Fruit fly (Drosophila melanogaster): Measurements from ENCODE around the gene Eig71Ee.
A peak's percentile ranks its signal among the peaks of the same experiment; 100 is the strongest.

Gene Eig71Ee

dm6 chr3L:15659341-15659740, 3.5 kb upstream of the Eig71Ee start, which contains the start of the genes Eig71Eh and Eig71Ei:
Gene Eig71Eh (minus strand): TSS chr3L:15659441.
Gene Eig71Ei (plus strand): TSS chr3L:15659707.
- no peak for TF ChIP-seq CTCF (optimal IDR thresholded peaks at IDR 0.05)
- TF ChIP-seq CG8478 (optimal IDR thresholded peaks at IDR 0.05): no peak

dm6 chr3L:15657290-15657689, 1.5 kb upstream of the Eig71Ee start, which contains the start of the genes Eig71Ef and Eig71Eg:
Gene Eig71Ef (minus strand): TSS chr3L:15657390.
Gene Eig71Eg (plus strand): TSS chr3L:15657628.
- TF ChIP-seq CG8478 (optimal IDR thresholded peaks at IDR 0.05) (no peak), CTCF (optimal IDR thresholded peaks at IDR 0.05) (no peak)

dm6 chr3L:15652154-15652553, 3.7 kb downstream of the Eig71Ee start, which contains the start of the genes Eig71Ec and Eig71Ed:
Gene Eig71Ec (minus strand): TSS chr3L:15652254.
Gene Eig71Ed (plus strand): TSS chr3L:15652537.
- no peak for TF ChIP-seq CTCF (optimal IDR thresholded peaks at IDR 0.05)
- TF ChIP-seq CG8478 (optimal IDR thresholded peaks at IDR 0.05): no peak

dm6 chr3L:15650552-15650951, 5.3 kb downstream of the Eig71Ee start, which contains the start of gene CG43084:
Gene CG43084 (plus strand): TSS chr3L:15650852.
- TF ChIP-seq CG8478 (optimal IDR thresholded peaks at IDR 0.05) (no peak), CTCF (optimal IDR thresholded peaks at IDR 0.05) (no peak)

dm6 chr3L:15649561-15649960, 6.2 kb downstream of the Eig71Ee start, which contains the start of the genes Eig71Ea and Eig71Eb:
Gene Eig71Ea (minus strand): TSS chr3L:15649661.
Gene Eig71Eb (plus strand): TSS chr3L:15649936.
- TF ChIP-seq CG8478 (optimal IDR thresholded peaks at IDR 0.05) (no peak), CTCF (optimal IDR thresholded peaks at IDR 0.05) (no peak)

- TF ChIP-seq CTCF (optimal IDR thresholded peaks at IDR 0.05) (no peak), CG8478 (optimal IDR thresholded peaks at IDR 0.05) (no peak)
These were observed 7.8 kb downstream of the Eig71Ee start, which contains the start of the genes comm3 and CG43083 for dm6 chr3L:15647712-15648621. Gene comm3 (minus strand): TSS chr3L:15647762. Gene CG43083 (plus strand): TSS chr3L:15648571.

- TF ChIP-seq CG8478 (optimal IDR thresholded peaks at IDR 0.05) (no peak), CTCF (optimal IDR thresholded peaks at IDR 0.05) (no peak)
These were observed 9.6 kb downstream of the Eig71Ee start for dm6 chr3L:15646182-15646581.

dm6 chr3L:15641590-15642019, 14.2 kb downstream of the Eig71Ee start:
- TF ChIP-seq CTCF (optimal IDR thresholded peaks at IDR 0.05) (no peak), CG8478 (optimal IDR thresholded peaks at IDR 0.05) (no peak)

dm6 chr3L:15639978-15640377, 15.8 kb downstream of the Eig71Ee start:
- TF ChIP-seq CTCF (optimal IDR thresholded peaks at IDR 0.05) (no peak), CG8478 (optimal IDR thresholded peaks at IDR 0.05) (no peak)

- TF ChIP-seq CG8478 (optimal IDR thresholded peaks at IDR 0.05) (no peak), CTCF (optimal IDR thresholded peaks at IDR 0.05) (no peak)
These were observed 17.3 kb downstream of the Eig71Ee start for dm6 chr3L:15638524-15638923.

dm6 chr3L:15637618-15638017, 18.2 kb downstream of the Eig71Ee start:
- no peak for TF ChIP-seq CG8478 (optimal IDR thresholded peaks at IDR 0.05)
- no peak for TF ChIP-seq CTCF (optimal IDR thresholded peaks at IDR 0.05)

dm6 chr3L:15636978-15637377, 18.8 kb downstream of the Eig71Ee start:
- peak in 1 of 2 experiments; percentile 22 for TF ChIP-seq CTCF (optimal IDR thresholded peaks at IDR 0.05)
- no peak for TF ChIP-seq CG8478 (optimal IDR thresholded peaks at IDR 0.05)

- no peak for TF ChIP-seq CTCF (optimal IDR thresholded peaks at IDR 0.05)
- TF ChIP-seq CG8478 (optimal IDR thresholded peaks at IDR 0.05): no peak
These were observed 19.5 kb downstream of the Eig71Ee start for dm6 chr3L:15636359-15636758.

- no peak for TF ChIP-seq CTCF (optimal IDR thresholded peaks at IDR 0.05)
- TF ChIP-seq CG8478 (optimal IDR thresholded peaks at IDR 0.05): no peak
These were observed 21.3 kb downstream of the Eig71Ee start for dm6 chr3L:15634368-15635075.

dm6 chr3L:15632653-15633052, 23.2 kb downstream of the Eig71Ee start:
- TF ChIP-seq CTCF (optimal IDR thresholded peaks at IDR 0.05) (no peak), CG8478 (optimal IDR thresholded peaks at IDR 0.05) (no peak)
